Fruit fly (Drosophila melanogaster): ENCODE measurements around the gene sov.

The sov gene

dm6 chrX:6741184-6741586 lies 14.9 kb upstream of the sov start (continued):
- TF ChIP-seq CG4328 (GFP tag; optimal IDR thresholded peaks at IDR 0.05) (peak; percentile 30), CG1233 (GFP tag; optimal IDR thresholded peaks at IDR 0.05) (no peak), Poxn (GFP tag; IDR thresholded peaks at IDR 0.05) (no peak), nerfin-1 (tag; optimal IDR thresholded peaks at IDR 0.05) (no peak), cg (GFP tag; optimal IDR thresholded peaks at IDR 0.05) (no peak), Ravus (GFP tag; IDR thresholded peaks at IDR 0.05) (no peak; the same call in 1 of the 2 replicates), Taf1 (GFP tag; IDR thresholded peaks at IDR 0.05) (no peak), CG11398 (GFP tag; optimal IDR thresholded peaks at IDR 0.05) (no peak), ac (GFP tag; optimal IDR thresholded peaks at IDR 0.05) (no peak), Scr (GFP tag; IDR thresholded peaks at IDR 0.05; ENCODE audit: partially characterized antibody) (peak; percentile 63), CG1529 (GFP tag; optimal IDR thresholded peaks at IDR 0.05) (no peak), NC2α (GFP tag; optimal IDR thresholded peaks at IDR 0.05) (no peak), CG11560 (tag; IDR thresholded peaks at IDR 0.05) (peak; percentile 54; the same call in 2 of the 3 replicates), CG17361 (GFP tag; IDR thresholded peaks at IDR 0.05) (no peak), CG6854 (GFP tag; optimal IDR thresholded peaks at IDR 0.05) (no peak), Sox102F (GFP tag; optimal IDR thresholded peaks at IDR 0.05) (peak; percentile 31), lola (GFP tag; optimal IDR thresholded peaks at IDR 0.05) (peak in 1 of 3 experiments; percentile 7), her (GFP tag; optimal IDR thresholded peaks at IDR 0.05) (no peak), kah (GFP tag; optimal IDR thresholded peaks at IDR 0.05) (no peak), amos (GFP tag; IDR thresholded peaks at IDR 0.05; ENCODE audit: partially characterized antibody) (peak; percentile 86), repo (GFP tag; optimal IDR thresholded peaks at IDR 0.05) (peak; percentile 46), fru (optimal IDR thresholded peaks at IDR 0.05) (no peak), HmgZ (tag; optimal IDR thresholded peaks at IDR 0.05) (peak; percentile 82), CG13123 (GFP tag; optimal IDR thresholded peaks at IDR 0.05) (no peak), CG30403 (GFP tag; optimal IDR thresholded peaks at IDR 0.05) (peak; percentile 44), CG8478 (optimal IDR thresholded peaks at IDR 0.05) (no peak), sc (optimal IDR thresholded peaks at IDR 0.05) (no peak), sc (GFP tag; optimal IDR thresholded peaks at IDR 0.05) (no peak), slou (GFP tag; optimal IDR thresholded peaks at IDR 0.05) (peak; percentile 38), br (optimal IDR thresholded peaks at IDR 0.05) (no peak), Side (GFP tag; optimal IDR thresholded peaks at IDR 0.05) (peak; percentile 8), CG9797 (GFP tag; optimal IDR thresholded peaks at IDR 0.05) (peak; percentile 52), Dll (GFP tag; IDR thresholded peaks at IDR 0.05; ENCODE audit: partially characterized antibody) (peak; percentile 72), CG13287 (GFP tag; IDR thresholded peaks at IDR 0.05; ENCODE audit: partially characterized antibody) (peak; percentile 81), Eip74EF (GFP tag; optimal IDR thresholded peaks at IDR 0.05) (no peak), CG2889 (GFP tag; IDR thresholded peaks at IDR 0.05) (0 out of 3 replicates have a peak, but pooled peaks have one; percentile 33), zfh2 (GFP tag; optimal IDR thresholded peaks at IDR 0.05) (no peak), CG3995 (GFP tag; optimal IDR thresholded peaks at IDR 0.05) (no peak), CG7786 (GFP tag; optimal IDR thresholded peaks at IDR 0.05) (peak; percentile 25), sim (GFP tag; IDR thresholded peaks at IDR 0.05) (no peak), H15 (GFP tag; IDR thresholded peaks at IDR 0.05) (peak; percentile 59; the same call in 2 of the 3 replicates), CG3281 (GFP tag; optimal IDR thresholded peaks at IDR 0.05) (peak; percentile 15), CG18476 (GFP tag; optimal IDR thresholded peaks at IDR 0.05) (peak; percentile 6), ems (GFP tag; optimal IDR thresholded peaks at IDR 0.05) (peak; percentile 57), seq (GFP tag; IDR thresholded peaks at IDR 0.05) (no peak), bowl (GFP tag; IDR thresholded peaks at IDR 0.05) (no peak), CG13424 (tag; optimal IDR thresholded peaks at IDR 0.05) (peak; percentile 22), HmgD (GFP tag; optimal IDR thresholded peaks at IDR 0.05) (peak; percentile 66), tna (GFP tag; IDR thresholded peaks at IDR 0.05; ENCODE audit: partially characterized antibody) (peak; percentile 75; the same call in 1 of the 2 replicates), zf30C (GFP tag; optimal IDR thresholded peaks at IDR 0.05) (peak; percentile 98), CG2199 (GFP tag; IDR thresholded peaks at IDR 0.05) (peak; percentile 54; the same call in 1 of the 3 replicates), CG33557 (GFP tag; optimal IDR thresholded peaks at IDR 0.05) (no peak)
